Worm (Caenorhabditis elegans): ENCODE measurements around the gene B0228.6.

ce11 chrII:7777320-7777978, 22.5 kb upstream of the B0228.6 start, which contains the start of gene mthf-1:
- no peak for TF ChIP-seq tab-1 (GFP tag; IDR thresholded peaks at IDR 0.05)
- TF ChIP-seq ref-1 (GFP tag; conservative IDR thresholded peaks at IDR 0.05): no peak
